Fruit fly (Drosophila melanogaster) whole organism, wandering third instar larva: ENCODE data around the gene Tsp29Fb.

Experiments
- Abd-B ChIP-seq: fragments of >200 bp; optimal IDR thresholded peaks from 2 replicates; lab custom pipeline; 2017; ENCODE audit warnings: missing biosample characterization, missing genetic modification characterization
- CG32264 ChIP-seq: fragments of 200-800 bp; sonication (Bioruptor generic); optimal IDR thresholded peaks from 2 replicates; lab custom pipeline; 2016; ENCODE audit warnings: missing biosample characterization, missing genetic modification characterization
- CG9705 ChIP-seq: fragments of 200-800 bp; sonication (Bioruptor generic); optimal IDR thresholded peaks from 2 replicates; lab custom pipeline; 2018; ENCODE audit warnings: missing biosample characterization, mild to moderate bottlenecking, missing genetic modification characterization
- CrebA ChIP-seq: fragments of 200-800 bp; sonication (Bioruptor generic); optimal IDR thresholded peaks from 2 replicates; lab custom pipeline; 2016; ENCODE audit warnings: missing biosample characterization, mild to moderate bottlenecking, missing genetic modification characterization, borderline replicate concordance
- Dfd ChIP-seq: fragments of >200 bp; optimal IDR thresholded peaks from 2 replicates; lab custom pipeline; 2017; ENCODE audit warnings: missing biosample characterization, missing genetic modification characterization
- Dif ChIP-seq: fragments of 200-275, 200-300 bp; sonication (Bioruptor generic); optimal IDR thresholded peaks from 2 replicates; lab custom pipeline; 2018; ENCODE audit warnings: missing biosample characterization, missing genetic modification characterization; ENCODE audit not compliant: partially characterized antibody
- GATAd ChIP-seq: sonication (Bioruptor generic); optimal IDR thresholded peaks from 2 replicates; lab custom pipeline; 2016; ENCODE audit warnings: missing biosample characterization, missing genetic modification characterization
- HLH106 ChIP-seq: fragments of 200-800 bp; optimal IDR thresholded peaks from 3 replicates; lab custom pipeline; 2019; ENCODE audit warnings: missing biosample characterization, mild to moderate bottlenecking, missing genetic modification characterization, moderate library complexity
- Hnf4 ChIP-seq: fragments of 200-800 bp; sonication (Bioruptor generic); optimal IDR thresholded peaks from 2 replicates; lab custom pipeline; 2016; ENCODE audit warnings: missing biosample characterization, mild to moderate bottlenecking, missing genetic modification characterization
- Hr78 ChIP-seq: fragments of >200 bp; optimal IDR thresholded peaks from 2 replicates; lab custom pipeline; 2017; ENCODE audit warnings: missing biosample characterization, missing genetic modification characterization
- Hr83 ChIP-seq: fragments of 200-300 bp; sonication (Bioruptor generic); optimal IDR thresholded peaks from 2 replicates; lab custom pipeline; 2016; ENCODE audit warnings: missing biosample characterization, mild to moderate bottlenecking, missing genetic modification characterization, moderate library complexity; ENCODE audit not compliant: poor library complexity, severe bottlenecking
- Jra ChIP-seq: sonication (Bioruptor generic); optimal IDR thresholded peaks from 2 replicates; lab custom pipeline; 2016; ENCODE audit warnings: missing biosample characterization, missing genetic modification characterization
- Mio ChIP-seq: sonication (Bioruptor generic); optimal IDR thresholded peaks from 2 replicates; lab custom pipeline; 2016; ENCODE audit warnings: missing biosample characterization, missing genetic modification characterization
- Myc ChIP-seq: fragments of >200 bp; optimal IDR thresholded peaks from 2 replicates; lab custom pipeline; 2017
- N ChIP-seq: fragments of >200 bp; optimal IDR thresholded peaks from 2 replicates; lab custom pipeline; 2018; ENCODE audit warnings: missing biosample characterization, missing external identifiers, missing genetic modification characterization
- OdsH ChIP-seq: fragments of 200-800 bp; sonication (Bioruptor generic); optimal IDR thresholded peaks from 2 replicates; lab custom pipeline; 2016; ENCODE audit warnings: missing biosample characterization, mild to moderate bottlenecking, missing genetic modification characterization
- Rel ChIP-seq, 2 experiments: fragments of 200-800 bp; sonication (Bioruptor generic) in 1 of 2; optimal IDR thresholded peaks; 2 replicates in 1 of 2; 3 replicates in 1 of 2; lab custom pipeline; 2016 to 2019; ENCODE audit warnings: mild to moderate bottlenecking in 2 of 2, missing biosample characterization in 2 of 2, missing genetic modification characterization in 2 of 2, moderate library complexity in 1 of 2
- Sp1 ChIP-seq: fragments of 200-800 bp; sonication (Bioruptor generic); optimal IDR thresholded peaks from 3 replicates; lab custom pipeline; 2019; ENCODE audit warnings: missing biosample characterization, mild to moderate bottlenecking, missing genetic modification characterization, moderate library complexity
- Vsx2 ChIP-seq: fragments of 200-300, 225-300 bp; sonication (Bioruptor generic); optimal IDR thresholded peaks from 2 replicates; lab custom pipeline; 2018; ENCODE audit warnings: missing biosample characterization, missing genetic modification characterization; ENCODE audit not compliant: partially characterized antibody
- br ChIP-seq: fragments of 200-800 bp; sonication (Bioruptor generic); optimal IDR thresholded peaks from 2 replicates; lab custom pipeline; 2016; ENCODE audit warnings: missing biosample characterization, missing genetic modification characterization
- brk ChIP-seq: fragments of 200-800 bp; sonication (Bioruptor generic); optimal IDR thresholded peaks from 2 replicates; lab custom pipeline; 2016; ENCODE audit warnings: missing biosample characterization, mild to moderate bottlenecking, missing genetic modification characterization
- dl ChIP-seq, 2 experiments: fragments of 175-275, 200-275 bp in 1 of 2; fragments of 200-275 bp in 1 of 2; sonication (Bioruptor generic); optimal IDR thresholded peaks; lab custom pipeline; 2018; ENCODE audit warnings: mild to moderate bottlenecking in 2 of 2, missing biosample characterization in 2 of 2, missing genetic modification characterization in 2 of 2, moderate library complexity in 2 of 2; ENCODE audit not compliant: partially characterized antibody in 2 of 2, insufficient read depth in 1 of 2
- dmrt93B ChIP-seq: fragments of 200-800 bp; sonication (Bioruptor generic); optimal IDR thresholded peaks from 2 replicates; lab custom pipeline; 2018; ENCODE audit warnings: missing biosample characterization, mild to moderate bottlenecking, missing genetic modification characterization
- dsf ChIP-seq: sonication (Bioruptor generic); optimal IDR thresholded peaks from 2 replicates; lab custom pipeline; 2016; ENCODE audit warnings: missing biosample characterization, missing genetic modification characterization, borderline replicate concordance
- ey ChIP-seq: fragments of 200-800 bp; sonication (Bioruptor generic); optimal IDR thresholded peaks from 2 replicates; lab custom pipeline; 2016; ENCODE audit warnings: missing biosample characterization, missing genetic modification characterization
- foxo ChIP-seq, 2 experiments: fragments of 200-800 bp; sonication (Bioruptor generic); optimal IDR thresholded peaks; 2 replicates in 1 of 2; 3 replicates in 1 of 2; lab custom pipeline; 2016 to 2017; ENCODE audit warnings: missing biosample characterization in 2 of 2, missing genetic modification characterization in 2 of 2
- fru ChIP-seq: fragments of 200-800 bp; sonication (Bioruptor generic); optimal IDR thresholded peaks from 3 replicates; lab custom pipeline; 2016; ENCODE audit warnings: missing biosample characterization, mild to moderate bottlenecking, missing genetic modification characterization
- jim ChIP-seq: fragments of 175-275, 200-325 bp; sonication (Bioruptor generic); optimal IDR thresholded peaks from 2 replicates; lab custom pipeline; 2016; ENCODE audit warnings: missing biosample characterization, mild to moderate bottlenecking, missing genetic modification characterization
- lola ChIP-seq: fragments of >200 bp; optimal IDR thresholded peaks from 2 replicates; lab custom pipeline; 2017; ENCODE audit warnings: missing biosample characterization, missing genetic modification characterization
- pan ChIP-seq: fragments of >200 bp; optimal IDR thresholded peaks from 2 replicates; lab custom pipeline; 2017
- psq ChIP-seq: fragments of 200-800 bp; sonication (Bioruptor generic); optimal IDR thresholded peaks from 3 replicates; lab custom pipeline; 2017; ENCODE audit warnings: missing biosample characterization, mild to moderate bottlenecking, missing genetic modification characterization, moderate library complexity
- rgr ChIP-seq: fragments of 200-800 bp; sonication (Bioruptor generic); optimal IDR thresholded peaks from 3 replicates; lab custom pipeline; 2016; ENCODE audit warnings: missing biosample characterization, mild to moderate bottlenecking, missing genetic modification characterization
- sage ChIP-seq: fragments of 200-800 bp; sonication (Bioruptor generic); optimal IDR thresholded peaks from 2 replicates; lab custom pipeline; 2016; ENCODE audit warnings: missing biosample characterization, mild to moderate bottlenecking, missing genetic modification characterization
- sv ChIP-seq: fragments of 200-800 bp; sonication (Bioruptor generic); optimal IDR thresholded peaks from 3 replicates; lab custom pipeline; 2016; ENCODE audit warnings: missing biosample characterization, missing genetic modification characterization
- tai ChIP-seq: sonication (Bioruptor generic); optimal IDR thresholded peaks from 2 replicates; lab custom pipeline; 2016; ENCODE audit warnings: missing biosample characterization, missing genetic modification characterization
- usp ChIP-seq: fragments of >200 bp; optimal IDR thresholded peaks from 2 replicates; lab custom pipeline; 2017; ENCODE audit warnings: missing biosample characterization, missing genetic modification characterization
- woc ChIP-seq: sonication (Bioruptor generic); optimal IDR thresholded peaks from 2 replicates; lab custom pipeline; 2016; ENCODE audit warnings: missing biosample characterization, mild to moderate bottlenecking, missing genetic modification characterization

The Tsp29Fb gene

DNA sequence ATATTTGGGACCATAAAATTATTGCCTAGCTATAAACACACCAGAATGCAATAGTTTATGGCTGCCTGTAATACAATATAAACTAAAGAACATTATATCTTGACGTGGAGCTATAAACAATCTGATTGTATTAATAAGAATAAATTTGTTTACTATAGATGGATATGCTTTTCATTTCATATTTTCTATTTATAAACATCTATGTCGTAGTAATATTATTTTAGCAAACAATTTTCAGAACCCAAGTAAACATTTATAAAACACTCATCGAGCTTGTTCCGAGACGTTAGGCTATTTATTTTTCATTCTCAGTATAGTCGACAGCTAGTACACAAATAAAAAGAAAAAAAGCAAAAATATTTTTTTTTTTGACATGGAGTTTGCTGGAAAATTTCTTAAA lies 43.2 kb downstream of the Tsp29Fb start, which contains the start of gene CG18662:
CG18662 (plus strand) TSS at position 301 of the 400 bp plus-strand sequence.
- TF ChIP-seq Sp1 (no peak), CG32264 (no peak), sv (GFP tag; lab: Kevin White, UChicago) (no peak), foxo (GFP tag; optimal IDR thresholded peaks at IDR 0.05; lab: Kevin White, UChicago) (no peak), OdsH (GFP tag; lab: Kevin White, UChicago) (no peak), dl (GFP tag; optimal IDR thresholded peaks at IDR 0.05; lab: Kevin White, UChicago; ENCODE audit: insufficient read depth in 1 of 2, partially characterized antibody in 2 of 2) (no peak), dmrt93B (GFP tag; lab: Kevin White, UChicago) (no peak), CG9705 (GFP tag; lab: Kevin White, UChicago) (no peak), Dfd (no peak), GATAd (GFP tag; lab: Kevin White, UChicago) (no peak), N (no peak), HLH106 (tag; lab: Kevin White, UChicago) (no peak), Dif (GFP tag; lab: Kevin White, UChicago) (no peak), tai (GFP tag; lab: Kevin White, UChicago) (no peak), woc (GFP tag; lab: Kevin White, UChicago) (no peak), Hnf4 (no peak)

DNA sequence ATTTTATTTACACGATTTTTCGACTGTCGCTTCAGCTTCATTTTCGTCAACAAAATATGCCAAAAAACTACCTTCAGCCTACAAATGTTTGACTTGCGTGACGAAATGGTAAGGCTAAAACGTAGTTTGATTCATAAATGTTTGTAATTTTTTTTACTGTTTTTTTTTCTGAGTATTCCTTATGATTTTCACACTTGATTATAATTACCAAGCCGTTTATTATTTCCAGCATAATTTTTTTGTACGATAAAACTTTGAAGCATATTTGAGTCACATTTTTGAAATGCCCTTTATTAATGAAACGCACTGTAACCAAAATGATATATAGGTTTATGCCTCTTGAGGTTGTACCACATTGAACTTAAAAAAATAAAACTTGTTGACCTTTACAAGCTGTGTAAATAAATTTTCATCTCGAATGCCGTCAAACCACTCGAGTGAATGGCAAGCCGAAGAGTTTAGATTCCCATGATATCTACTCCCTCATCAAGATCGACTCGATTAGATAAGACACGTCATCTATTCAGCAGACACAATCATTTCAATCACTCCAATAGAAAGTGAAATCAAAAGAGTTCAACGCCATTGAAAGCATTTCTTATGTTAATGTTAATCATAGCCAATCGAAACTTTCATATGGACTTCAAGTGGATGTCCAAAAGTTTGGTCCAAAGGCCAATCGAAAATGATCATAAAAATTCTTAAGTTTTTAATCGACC lies 45.6 kb downstream of the Tsp29Fb start:
- no peak for TF ChIP-seq CG9705 (GFP tag; lab: Kevin White, UChicago)
- TF ChIP-seq sage (GFP tag; lab: Kevin White, UChicago) = no peak
- no peak for TF ChIP-seq foxo (GFP tag; optimal IDR thresholded peaks at IDR 0.05; lab: Kevin White, UChicago)
- no peak for TF ChIP-seq ey (GFP tag; lab: Kevin White, UChicago)
- no peak for TF ChIP-seq CG32264
- TF ChIP-seq Rel (GFP tag; optimal IDR thresholded peaks at IDR 0.05; lab: Kevin White, UChicago) = no peak
- no peak for TF ChIP-seq Rel (tag; optimal IDR thresholded peaks at IDR 0.05; lab: Kevin White, UChicago)
- no peak for TF ChIP-seq OdsH (GFP tag; lab: Kevin White, UChicago)
- TF ChIP-seq Sp1 = no peak
- TF ChIP-seq br (GFP tag; lab: Kevin White, UChicago) = no peak
- TF ChIP-seq CrebA (GFP tag; lab: Kevin White, UChicago) = no peak
- TF ChIP-seq dsf (GFP tag; lab: Kevin White, UChicago) = no peak
- TF ChIP-seq psq (GFP tag; lab: Kevin White, UChicago) = no peak
- no peak for TF ChIP-seq N
- no peak for TF ChIP-seq Hnf4
- no peak for TF ChIP-seq rgr (GFP tag; lab: Kevin White, UChicago)
- no peak for TF ChIP-seq woc (GFP tag; lab: Kevin White, UChicago)

dm6 chr2L:8984614-8985318 lies 47.6 kb downstream of the Tsp29Fb start, which contains the start of gene CG13101:
Gene CG13101 (minus strand): TSS chr2L:8984872.
- TF ChIP-seq dmrt93B (GFP tag; lab: Kevin White, UChicago) (peak; percentile 90), foxo (GFP tag; optimal IDR thresholded peaks at IDR 0.05; lab: Kevin White, UChicago) (peak in 1 of 2 experiments; percentile 97), Vsx2 (no peak), Jra (GFP tag; lab: Kevin White, UChicago) (peak; percentile 96), CrebA (GFP tag; lab: Kevin White, UChicago) (peak; percentile 34), Hr78 (GFP tag; lab: Kevin White, UChicago) (no peak), sage (GFP tag; lab: Kevin White, UChicago) (peak; percentile 95), br (GFP tag; lab: Kevin White, UChicago) (peak; percentile 96), lola (GFP tag; lab: Kevin White, UChicago) (no peak), GATAd (GFP tag; lab: Kevin White, UChicago) (peak; percentile 72), Dif (GFP tag; lab: Kevin White, UChicago) (peak; percentile 31), sv (GFP tag; lab: Kevin White, UChicago) (peak; percentile 92), jim (GFP tag; lab: Kevin White, UChicago) (no peak), OdsH (GFP tag; lab: Kevin White, UChicago) (peak; percentile 98), brk (peak; percentile 95), HLH106 (tag; lab: Kevin White, UChicago) (peak; percentile 98), N (no peak), Myc (lab: Kevin White, UChicago) (no peak), Sp1 (peak; percentile 97), tai (GFP tag; lab: Kevin White, UChicago) (peak; percentile 88), Hr83 (GFP tag; lab: Kevin White, UChicago) (no peak), fru (GFP tag; lab: Kevin White, UChicago) (peak; percentile 93), Rel (GFP tag; optimal IDR thresholded peaks at IDR 0.05; lab: Kevin White, UChicago) (peak; percentile 81), Rel (tag; optimal IDR thresholded peaks at IDR 0.05; lab: Kevin White, UChicago) (peak; percentile 80), dsf (GFP tag; lab: Kevin White, UChicago) (peak; percentile 86), pan (lab: Kevin White, UChicago) (no peak), dl (GFP tag; optimal IDR thresholded peaks at IDR 0.05; lab: Kevin White, UChicago; ENCODE audit: insufficient read depth in 1 of 2, partially characterized antibody in 2 of 2) (no peak), Dfd (peak; percentile 27), CG32264 (peak; percentile 89), woc (GFP tag; lab: Kevin White, UChicago) (peak; percentile 96), Hnf4 (peak; percentile 97), ey (GFP tag; lab: Kevin White, UChicago) (peak; percentile 95), Abd-B (GFP tag; lab: Kevin White, UChicago) (no peak), psq (GFP tag; lab: Kevin White, UChicago) (peak; percentile 95), rgr (GFP tag; lab: Kevin White, UChicago) (peak; percentile 98), Mio (GFP tag; lab: Kevin White, UChicago) (peak; percentile 76), usp (GFP tag; lab: Kevin White, UChicago) (no peak)
